Worm (Caenorhabditis elegans) whole organism, L2 larva: Measurements from ENCODE around the gene set-6.

Source experiments
- F13H6.1 ChIP-seq: sonication (generic microtip); optimal IDR thresholded peaks from 2 replicates; lab custom pipeline; 2016; ENCODE audit warnings: missing genetic modification characterization, missing compliant biosample characterization
- Y55F3AM.14 ChIP-seq: fragments of 200-800 bp; sonication (Bioruptor generic); optimal IDR thresholded peaks from 2 replicates; lab custom pipeline; 2018; ENCODE audit warnings: mild to moderate bottlenecking, missing genetic modification characterization, missing compliant biosample characterization
- lin-13 ChIP-seq: fragments of 150-350 bp; optimal IDR thresholded peaks from 2 replicates; lab custom pipeline; 2014; ENCODE audit warnings: missing biosample characterization, missing genetic modification reagents, missing genetic modification characterization
- lin-39 ChIP-seq: fragments of 150-350 bp; optimal IDR thresholded peaks from 2 replicates; lab custom pipeline; 2014; ENCODE audit warnings: missing biosample characterization, missing genetic modification reagents, missing genetic modification characterization
- mdl-1 ChIP-seq, 2 experiments: fragments of 150-350 bp in 1 of 2; sonication (generic microtip) in 1 of 2; optimal IDR thresholded peaks; 2 replicates each; lab custom pipeline; 2017; ENCODE audit warnings: missing biosample characterization in 2 of 2, missing genetic modification characterization in 2 of 2
- unc-55 ChIP-seq: fragments of 150-350 bp; sonication (generic microtip); optimal IDR thresholded peaks from 3 replicates; lab custom pipeline; 2014; ENCODE audit warnings: missing biosample characterization, missing genetic modification reagents, missing genetic modification characterization
- unc-62 ChIP-seq: fragments of 150-350 bp; optimal IDR thresholded peaks from 2 replicates; lab custom pipeline; 2014; ENCODE audit warnings: missing biosample characterization, missing genetic modification reagents, missing genetic modification characterization

ce11 chrX:11994484-11994883 lies 20.0 kb upstream of the set-6 start, which contains the start of gene C49F5.7:
- TF ChIP-seq F13H6.1 (tag; lab: Kevin White, UChicago) (no peak), mdl-1 (tag; optimal IDR thresholded peaks at IDR 0.05; lab: Kevin White, UChicago) (no peak), unc-62 (GFP tag; lab: Kevin White, UChicago) (no peak), lin-13 (GFP tag; lab: Kevin White, UChicago) (no peak), lin-39 (no peak), Y55F3AM.14 (GFP tag; lab: Kevin White, UChicago) (no peak), unc-55 (GFP tag; lab: Kevin White, UChicago) (no peak)
